7 worm cellular contexts compared by ENCODE assay signal in the genomic region with DNA sequence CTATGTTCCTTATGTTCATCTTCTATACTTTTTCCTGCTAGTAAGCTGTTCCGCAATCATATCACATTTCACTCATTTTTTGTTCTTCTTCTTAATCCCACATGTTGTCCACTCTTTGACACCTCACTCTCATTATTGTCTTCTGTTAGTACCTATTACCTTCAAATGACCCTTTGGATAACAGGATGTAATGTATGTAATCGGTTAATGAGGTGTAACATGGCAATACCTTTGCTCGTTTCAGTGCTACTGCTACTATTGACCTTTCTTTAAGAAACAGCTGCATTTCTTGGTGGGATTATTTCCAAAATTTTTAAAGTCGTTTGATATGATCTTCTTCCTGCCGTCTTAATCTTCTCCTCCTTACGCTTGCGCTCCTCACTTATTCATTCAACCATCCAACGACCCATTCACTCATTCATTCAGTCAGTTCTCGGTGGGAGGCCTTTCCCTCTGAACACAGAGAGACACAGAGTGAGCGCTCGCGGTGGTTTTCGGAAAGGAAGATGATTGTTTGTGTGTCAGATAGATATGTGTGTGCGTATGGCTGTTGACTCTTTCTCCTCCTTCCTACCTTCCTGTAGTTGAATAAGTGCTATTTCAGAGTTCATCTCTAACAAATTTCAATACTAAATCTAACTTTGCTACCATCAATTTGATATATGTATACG.
TF ChIP-seq lines count a peak whose summit lies in the region.

No protein-coding gene starts in this region.

TF ChIP-seq in whole organism, L1 larva, 84 proteins besides CTCF, POLR2A, EP300 and RAD21 (continues in another document):
- TF ChIP-seq C04F5.9 (tag; optimal IDR thresholded peaks at IDR 0.05; lab: Kevin White, UChicago) (no peak), blmp-1 (tag; optimal IDR thresholded peaks at IDR 0.05; lab: Kevin White, UChicago) (peak; percentile 32), efl-1 (optimal IDR thresholded peaks at IDR 0.05; lab: Kevin White, UChicago) (no peak), efl-1 (GFP tag; optimal IDR thresholded peaks at IDR 0.05 in 1 of 2; lab: Kevin White, UChicago) (peak in 1 of 2 experiments; percentile 66), fkh-4 (tag; optimal IDR thresholded peaks at IDR 0.05; lab: Kevin White, UChicago; ENCODE audit: borderline replicate concordance) (no peak), dsc-1 (tag; optimal IDR thresholded peaks at IDR 0.05; lab: Kevin White, UChicago) (peak; percentile 21), snu-23 (GFP tag; optimal IDR thresholded peaks at IDR 0.05; lab: Kevin White, UChicago) (no peak), lin-39 (tag; optimal IDR thresholded peaks at IDR 0.05; lab: Kevin White, UChicago) (no peak), ceh-8 (GFP tag; optimal IDR thresholded peaks at IDR 0.05; lab: Kevin White, UChicago) (no peak), ama-1 (optimal IDR thresholded peaks at IDR 0.05; lab: Kevin White, UChicago) (no peak), ces-1 (GFP tag; optimal IDR thresholded peaks at IDR 0.05; lab: Kevin White, UChicago) (no peak), lin-14 (GFP tag; optimal IDR thresholded peaks at IDR 0.05; lab: Kevin White, UChicago) (peak; percentile 61)

TF ChIP-seq in whole organism, L2 larva, 48 proteins besides CTCF, POLR2A, EP300 and RAD21 (continues in another document):
- TF ChIP-seq egl-27 (tag; optimal IDR thresholded peaks at IDR 0.05; lab: Kevin White, UChicago) (no peak), nhr-129 (tag; optimal IDR thresholded peaks at IDR 0.05; lab: Kevin White, UChicago) (peak; percentile 41), crh-2 (tag; optimal IDR thresholded peaks at IDR 0.05; lab: Kevin White, UChicago) (no peak), C34F6.9 (tag; optimal IDR thresholded peaks at IDR 0.05; lab: Kevin White, UChicago) (no peak), F13H6.1 (tag; optimal IDR thresholded peaks at IDR 0.05; lab: Kevin White, UChicago) (peak; percentile 4), blmp-1 (tag; optimal IDR thresholded peaks at IDR 0.05; lab: Kevin White, UChicago; ENCODE audit: insufficient read depth) (no peak), lsy-2 (tag; optimal IDR thresholded peaks at IDR 0.05; lab: Kevin White, UChicago) (no peak), nhr-12 (tag; optimal IDR thresholded peaks at IDR 0.05; lab: Kevin White, UChicago) (no peak), lin-39 (tag; optimal IDR thresholded peaks at IDR 0.05; lab: Kevin White, UChicago) (no peak), gmeb-1 (tag; optimal IDR thresholded peaks at IDR 0.05; lab: Kevin White, UChicago) (no peak), dmd-4 (tag; optimal IDR thresholded peaks at IDR 0.05; lab: Kevin White, UChicago) (no peak), fos-1 (tag; optimal IDR thresholded peaks at IDR 0.05; lab: Kevin White, UChicago) (peak; percentile 29)

TF ChIP-seq in whole organism, L3 larva, 47 proteins besides CTCF, POLR2A, EP300 and RAD21 (continues in another document):
- TF ChIP-seq elt-1 (tag; optimal IDR thresholded peaks at IDR 0.05; lab: Kevin White, UChicago), result peak; percentile 14
- no peak for TF ChIP-seq ztf-11 (tag; optimal IDR thresholded peaks at IDR 0.05; lab: Kevin White, UChicago)
- no peak for TF ChIP-seq lin-15B (tag; optimal IDR thresholded peaks at IDR 0.05; lab: Kevin White, UChicago)
- no peak for TF ChIP-seq aly-2 (tag; optimal IDR thresholded peaks at IDR 0.05; lab: Kevin White, UChicago)
- TF ChIP-seq ceh-9 (tag; optimal IDR thresholded peaks at IDR 0.05; lab: Kevin White, UChicago), result no peak
- peak; percentile 36 for TF ChIP-seq egl-5 (tag; optimal IDR thresholded peaks at IDR 0.05; lab: Kevin White, UChicago)
- peak; percentile 29 for TF ChIP-seq pha-4 (tag; optimal IDR thresholded peaks at IDR 0.05; lab: Kevin White, UChicago)
- TF ChIP-seq elt-3 (tag; optimal IDR thresholded peaks at IDR 0.05; lab: Kevin White, UChicago), result no peak
- TF ChIP-seq nhr-12 (tag; optimal IDR thresholded peaks at IDR 0.05; lab: Kevin White, UChicago), result no peak
- no peak for TF ChIP-seq unc-62 (GFP tag; optimal IDR thresholded peaks at IDR 0.05; lab: Kevin White, UChicago)
- TF ChIP-seq hmg-11 (tag; optimal IDR thresholded peaks at IDR 0.05; lab: Kevin White, UChicago), result peak; percentile 0
- TF ChIP-seq tbx-2 (tag; optimal IDR thresholded peaks at IDR 0.05; lab: Kevin White, UChicago), result no peak
- TF ChIP-seq nhr-67 (tag; optimal IDR thresholded peaks at IDR 0.05; lab: Kevin White, UChicago), result no peak

TF ChIP-seq in whole organism, L4 larva, 104 proteins besides CTCF, POLR2A, EP300 and RAD21:
- peak; percentile 93 for TF ChIP-seq aha-1 (tag; lab: Kevin White, UChicago)
- TF ChIP-seq nhr-28 (tag; optimal IDR thresholded peaks at IDR 0.05; lab: Kevin White, UChicago), result peak; percentile 19
- no peak for TF ChIP-seq pha-4 (GFP tag; IDR thresholded peaks at IDR 0.05; lab: Robert Waterston, UW)
- TF ChIP-seq pha-4 (tag; optimal IDR thresholded peaks at IDR 0.05; lab: Kevin White, UChicago), result peak; percentile 10
- no peak for TF ChIP-seq saeg-2 (GFP tag; IDR thresholded peaks at IDR 0.05; lab: Robert Waterston, UW)
- no peak for TF ChIP-seq tra-1 (GFP tag; IDR thresholded peaks at IDR 0.05; lab: Robert Waterston, UW)
- TF ChIP-seq mes-2 (tag; optimal IDR thresholded peaks at IDR 0.05; lab: Kevin White, UChicago; ENCODE audit: poor library complexity, severe bottlenecking), result peak; percentile 9
- TF ChIP-seq unc-62 (GFP tag; optimal IDR thresholded peaks at IDR 0.05 in 1 of 2; lab: Kevin White, UChicago), result peak in 1 of 2 experiments; percentile 16
- no peak for TF ChIP-seq unc-62 (tag; optimal IDR thresholded peaks at IDR 0.05; lab: Kevin White, UChicago)
- TF ChIP-seq daf-16 (GFP tag; optimal IDR thresholded peaks at IDR 0.05; lab: Kevin White, UChicago), result no peak
- peak; percentile 29 for TF ChIP-seq daf-16 (tag; optimal IDR thresholded peaks at IDR 0.05; lab: Kevin White, UChicago)
- TF ChIP-seq mdl-1 (tag; optimal IDR thresholded peaks at IDR 0.05; lab: Kevin White, UChicago), result no peak
- TF ChIP-seq mdt-29 (GFP tag; IDR thresholded peaks at IDR 0.05; lab: Robert Waterston, UW), result no peak

TF ChIP-seq in whole organism, early embryonic, 17 proteins besides CTCF, POLR2A, EP300 and RAD21 (continues in another document):
- TF ChIP-seq B0310.2 (tag; optimal IDR thresholded peaks at IDR 0.05; lab: Kevin White, UChicago), result no peak
- no peak for TF ChIP-seq F13C5.2 (tag; optimal IDR thresholded peaks at IDR 0.05; lab: Kevin White, UChicago)
- no peak for TF ChIP-seq hnd-1 (tag; optimal IDR thresholded peaks at IDR 0.05; lab: Kevin White, UChicago)
- TF ChIP-seq hmg-4 (GFP tag; optimal IDR thresholded peaks at IDR 0.05; lab: Kevin White, UChicago), result peak; percentile 77
- no peak for TF ChIP-seq tbx-11 (GFP tag; IDR thresholded peaks at IDR 0.05; lab: Robert Waterston, UW)
- TF ChIP-seq aly-1 (tag; optimal IDR thresholded peaks at IDR 0.05; lab: Kevin White, UChicago), result no peak
- no peak for TF ChIP-seq tra-4 (tag; optimal IDR thresholded peaks at IDR 0.05; lab: Kevin White, UChicago)
- TF ChIP-seq ama-1 (optimal IDR thresholded peaks at IDR 0.05; lab: Kevin White, UChicago), result no peak
- no peak for TF ChIP-seq pes-1 (GFP tag; IDR thresholded peaks at IDR 0.05; lab: Robert Waterston, UW)
- peak; percentile 83 for TF ChIP-seq ceh-36 (tag; optimal IDR thresholded peaks at IDR 0.05; lab: Kevin White, UChicago)
- TF ChIP-seq hmbx-1 (tag; optimal IDR thresholded peaks at IDR 0.05; lab: Kevin White, UChicago), result no peak
- peak; percentile 12 for TF ChIP-seq ets-7 (tag; optimal IDR thresholded peaks at IDR 0.05; lab: Kevin White, UChicago)
- TF ChIP-seq sea-1 (GFP tag; conservative IDR thresholded peaks at IDR 0.05; lab: Robert Waterston, UW), result 0 out of 2 replicates have a peak, but pooled peaks have one; percentile 44
- TF ChIP-seq ceh-13 (GFP tag; optimal IDR thresholded peaks at IDR 0.05; lab: Kevin White, UChicago), result no peak

TF ChIP-seq in whole organism, late embryonic, 69 proteins besides CTCF, POLR2A, EP300 and RAD21:
- TF ChIP-seq nhr-232 (tag; optimal IDR thresholded peaks at IDR 0.05; lab: Kevin White, UChicago), result peak; percentile 29
- no peak for TF ChIP-seq dmd-4 (tag; optimal IDR thresholded peaks at IDR 0.05; lab: Kevin White, UChicago; ENCODE audit: borderline replicate concordance)
- no peak for TF ChIP-seq ceh-48 (tag; optimal IDR thresholded peaks at IDR 0.05; lab: Kevin White, UChicago)
- peak; percentile 53 for TF ChIP-seq ceh-31 (tag; optimal IDR thresholded peaks at IDR 0.05; lab: Kevin White, UChicago)
- no peak for TF ChIP-seq rnt-1 (tag; optimal IDR thresholded peaks at IDR 0.05; lab: Kevin White, UChicago)
- peak; percentile 28 for TF ChIP-seq tbx-2 (tag; optimal IDR thresholded peaks at IDR 0.05; lab: Kevin White, UChicago)
- peak; percentile 3 for TF ChIP-seq pax-1 (tag; optimal IDR thresholded peaks at IDR 0.05; lab: Kevin White, UChicago)
- TF ChIP-seq npax-4 (tag; optimal IDR thresholded peaks at IDR 0.05; lab: Kevin White, UChicago), result no peak
- TF ChIP-seq sox-2 (GFP tag; IDR thresholded peaks at IDR 0.05; lab: Robert Waterston, UW), result peak; percentile 39

TF ChIP-seq in whole organism, mixed stage, embryonic, 35 proteins besides CTCF, POLR2A, EP300 and RAD21 (continues in another document):
- TF ChIP-seq M03D4.4 (tag; optimal IDR thresholded peaks at IDR 0.05; lab: Kevin White, UChicago), result no peak
- no peak for TF ChIP-seq nhr-12 (tag; optimal IDR thresholded peaks at IDR 0.05; lab: Kevin White, UChicago)
- no peak for TF ChIP-seq unc-39 (tag; optimal IDR thresholded peaks at IDR 0.05; lab: Kevin White, UChicago)
- peak; percentile 93 for TF ChIP-seq nhr-2 (tag; optimal IDR thresholded peaks at IDR 0.05; lab: Kevin White, UChicago)
- TF ChIP-seq tbx-8 (GFP tag; optimal IDR thresholded peaks at IDR 0.05; lab: Kevin White, UChicago), result no peak
- no peak for TF ChIP-seq ham-2 (GFP tag; optimal IDR thresholded peaks at IDR 0.05; lab: Kevin White, UChicago)
- TF ChIP-seq lin-13 (tag; optimal IDR thresholded peaks at IDR 0.05; lab: Kevin White, UChicago), result no peak
- TF ChIP-seq sptf-1 (tag; optimal IDR thresholded peaks at IDR 0.05; lab: Kevin White, UChicago), result peak; percentile 44
- TF ChIP-seq ceh-43 (GFP tag; optimal IDR thresholded peaks at IDR 0.05; lab: Kevin White, UChicago), result no peak
- TF ChIP-seq lsy-2 (tag; optimal IDR thresholded peaks at IDR 0.05; lab: Kevin White, UChicago), result no peak
- no peak for TF ChIP-seq flh-1 (GFP tag; optimal IDR thresholded peaks at IDR 0.05; lab: Kevin White, UChicago)
- TF ChIP-seq nhr-76 (tag; optimal IDR thresholded peaks at IDR 0.05; lab: Kevin White, UChicago), result no peak
- TF ChIP-seq drap-1 (GFP tag; optimal IDR thresholded peaks at IDR 0.05; lab: Kevin White, UChicago), result no peak
- TF ChIP-seq snpc-4 (tag; optimal IDR thresholded peaks at IDR 0.05; lab: Kevin White, UChicago), result no peak
- no peak for TF ChIP-seq blmp-1 (tag; optimal IDR thresholded peaks at IDR 0.05; lab: Kevin White, UChicago)
- TF ChIP-seq sem-2 (GFP tag; optimal IDR thresholded peaks at IDR 0.05; lab: Kevin White, UChicago), result no peak
- TF ChIP-seq pha-4 (tag; optimal IDR thresholded peaks at IDR 0.05; lab: Kevin White, UChicago), result peak; percentile 56
- no peak for TF ChIP-seq ces-1 (GFP tag; optimal IDR thresholded peaks at IDR 0.05; lab: Kevin White, UChicago)
- peak; percentile 17 for TF ChIP-seq mep-1 (tag; optimal IDR thresholded peaks at IDR 0.05; lab: Kevin White, UChicago)
- TF ChIP-seq elt-3 (tag; optimal IDR thresholded peaks at IDR 0.05; lab: Kevin White, UChicago), result no peak
- TF ChIP-seq mab-5 (tag; optimal IDR thresholded peaks at IDR 0.05; lab: Kevin White, UChicago), result no peak
